Fruit fly (Drosophila melanogaster): Measurements from ENCODE around the gene robo2.
A peak's percentile ranks its signal among the peaks of the same experiment; 100 is the strongest.

Gene robo2

dm6 chr2L:1424812-1425211 lies 4.6 kb upstream of the robo2 start (continued):
- TF ChIP-seq sr (GFP tag; IDR thresholded peaks at IDR 0.05) = no peak
- peak; percentile 72 for TF ChIP-seq crol (GFP tag; IDR thresholded peaks at IDR 0.05)
- no peak for TF ChIP-seq fu2 (GFP tag; optimal IDR thresholded peaks at IDR 0.05)
- no peak for TF ChIP-seq bowl (GFP tag; IDR thresholded peaks at IDR 0.05)
- no peak for TF ChIP-seq CG9797 (GFP tag; optimal IDR thresholded peaks at IDR 0.05)
- no peak for TF ChIP-seq CG10543 (GFP tag; optimal IDR thresholded peaks at IDR 0.05)
- TF ChIP-seq mld (GFP tag; IDR thresholded peaks at IDR 0.05; ENCODE audit: partially characterized antibody) = no peak
- TF ChIP-seq Xrp1 (GFP tag; IDR thresholded peaks at IDR 0.05) = peak; percentile 59; the same call in 1 of the 2 replicates
- TF ChIP-seq CG9932 (GFP tag; IDR thresholded peaks at IDR 0.05) = 0 out of 2 replicates have a peak, but pooled peaks have one; percentile 19
- no peak for TF ChIP-seq CG2129 (GFP tag; IDR thresholded peaks at IDR 0.05; ENCODE audit: partially characterized antibody)
- TF ChIP-seq pros (GFP tag; optimal IDR thresholded peaks at IDR 0.05) = no peak
- peak; percentile 8 for TF ChIP-seq CG8388 (GFP tag; optimal IDR thresholded peaks at IDR 0.05)
- peak; percentile 30 for TF ChIP-seq HLH54F (GFP tag; optimal IDR thresholded peaks at IDR 0.05)
- TF ChIP-seq CG11247 (GFP tag; IDR thresholded peaks at IDR 0.05) = no peak
- TF ChIP-seq NFAT (GFP tag; IDR thresholded peaks at IDR 0.05) = no peak
- no peak for TF ChIP-seq CG7928 (GFP tag; optimal IDR thresholded peaks at IDR 0.05)
- TF ChIP-seq CG3065 (GFP tag; optimal IDR thresholded peaks at IDR 0.05) = no peak
- TF ChIP-seq CG7372 (GFP tag; IDR thresholded peaks at IDR 0.05) = no peak
- peak; percentile 31 for TF ChIP-seq CG5245 (GFP tag; optimal IDR thresholded peaks at IDR 0.05)
- TF ChIP-seq dm (GFP tag; optimal IDR thresholded peaks at IDR 0.05) = no peak

dm6 chr2L:1423832-1424382 lies 3.7 kb upstream of the robo2 start:
- TF ChIP-seq grn (GFP tag; optimal IDR thresholded peaks at IDR 0.05) (peak; percentile 15), CG8281 (tag; optimal IDR thresholded peaks at IDR 0.05) (peak; percentile 90), CG11504 (tag; optimal IDR thresholded peaks at IDR 0.05) (peak; percentile 7), chinmo (GFP tag; IDR thresholded peaks at IDR 0.05; ENCODE audit: partially characterized antibody) (0 out of 4 replicates have a peak, but pooled peaks have one; percentile 4), wdn (GFP tag; IDR thresholded peaks at IDR 0.05) (no peak), CG11456 (GFP tag; IDR thresholded peaks at IDR 0.05) (no peak), oc (tag; optimal IDR thresholded peaks at IDR 0.05) (peak; percentile 58), CG17568 (GFP tag; optimal IDR thresholded peaks at IDR 0.05) (no peak), CG10147 (GFP tag; optimal IDR thresholded peaks at IDR 0.05) (no peak), CG15514 (GFP tag; optimal IDR thresholded peaks at IDR 0.05) (no peak), sens (GFP tag) (peak; percentile 51), CG31388 (GFP tag; optimal IDR thresholded peaks at IDR 0.05) (no peak), mirr (GFP tag; optimal IDR thresholded peaks at IDR 0.05) (no peak), h (optimal IDR thresholded peaks at IDR 0.05) (no peak), Asciz (GFP tag; optimal IDR thresholded peaks at IDR 0.05) (peak; percentile 13), Ets65A (GFP tag) (peak; percentile 14), danr (GFP tag; IDR thresholded peaks at IDR 0.05) (no peak), CG5953 (GFP tag; IDR thresholded peaks at IDR 0.05) (no peak), sr (GFP tag; IDR thresholded peaks at IDR 0.05) (peak; percentile 80), CG2199 (GFP tag; IDR thresholded peaks at IDR 0.05) (0 out of 3 replicates have a peak, but pooled peaks have one; percentile 22), kah (GFP tag; optimal IDR thresholded peaks at IDR 0.05) (no peak), vvl (GFP tag; IDR thresholded peaks at IDR 0.05) (0 out of 2 replicates have a peak, but pooled peaks have one; percentile 33), Gsc (GFP tag; IDR thresholded peaks at IDR 0.05) (no peak), sd (tag; optimal IDR thresholded peaks at IDR 0.05) (peak; percentile 68), abd-A (tag; optimal IDR thresholded peaks at IDR 0.05) (peak; percentile 35), Awh (GFP tag; IDR thresholded peaks at IDR 0.05) (peak; percentile 83), mld (GFP tag; IDR thresholded peaks at IDR 0.05; ENCODE audit: partially characterized antibody) (no peak), kni (GFP tag; optimal IDR thresholded peaks at IDR 0.05) (peak; percentile 15)
